Fruit fly (Drosophila melanogaster) whole organism, embryonic: ENCODE results near the gene Rbcn-3B.

Experiments
- Atf6 ChIP-seq: fragments of 200-800 bp; sonication (Bioruptor generic); IDR thresholded peaks from 2 replicates; pipeline ENCODE4 v1.3.6; 2022; ENCODE audit warnings: missing biosample characterization, missing genetic modification characterization
- Awh ChIP-seq: fragments of 200-800 bp; sonication (Bioruptor generic); IDR thresholded peaks from 2 replicates; pipeline ENCODE4, ENCODE4 v1.3.6; 2022; ENCODE audit warnings: missing biosample characterization, missing genetic modification characterization
- B-H2 ChIP-seq: fragments of 200-800 bp; sonication (Bioruptor generic); optimal IDR thresholded peaks from 2 replicates; lab custom pipeline; 2018; ENCODE audit warnings: missing biosample characterization, mild to moderate bottlenecking, missing genetic modification characterization
- Blimp-1 ChIP-seq: fragments of 200-800 bp; sonication (Bioruptor generic); optimal IDR thresholded peaks from 3 replicates; lab custom pipeline; 2018; ENCODE audit warnings: missing biosample characterization, missing genetic modification characterization, mild to moderate bottlenecking, moderate library complexity, missing genetic modification reagents
- CG11696 ChIP-seq: fragments of 200-800 bp; sonication (Bioruptor generic); IDR thresholded peaks from 2 replicates; pipeline ENCODE4 v1.3.6; 2022; ENCODE audit warnings: missing biosample characterization, missing genetic modification characterization
- CG13287 ChIP-seq: fragments of 200-800 bp; sonication (Bioruptor generic); IDR thresholded peaks from 2 replicates; pipeline ENCODE4 v1.3.6; 2022; ENCODE audit warnings: missing biosample characterization, missing genetic modification characterization; ENCODE audit not compliant: partially characterized antibody
- CG14965 ChIP-seq: fragments of 200-800 bp; sonication (Bioruptor generic); optimal IDR thresholded peaks from 2 replicates; lab custom pipeline; 2016; ENCODE audit warnings: missing biosample characterization, missing genetic modification characterization, borderline replicate concordance
- CG1603 ChIP-seq: fragments of 200-800 bp; sonication (Bioruptor generic); optimal IDR thresholded peaks from 2 replicates; lab custom pipeline; 2019; ENCODE audit warnings: missing biosample characterization, mild to moderate bottlenecking, missing genetic modification characterization, moderate library complexity
- CG2120 ChIP-seq: fragments of 200-800 bp; sonication (Bioruptor generic); optimal IDR thresholded peaks from 3 replicates; lab custom pipeline; 2016; ENCODE audit warnings: missing biosample characterization, missing genetic modification characterization
- CG2202 ChIP-seq: fragments of 200-800 bp; sonication (Bioruptor generic); optimal IDR thresholded peaks from 2 replicates; lab custom pipeline; 2018; ENCODE audit warnings: missing biosample characterization, mild to moderate bottlenecking, missing genetic modification characterization
- CG30431 ChIP-seq: fragments of 200-800 bp; sonication (Bioruptor generic); optimal IDR thresholded peaks from 2 replicates; lab custom pipeline; 2017; ENCODE audit warnings: missing biosample characterization, missing genetic modification characterization
- CG32772 ChIP-seq: fragments of 200-800 bp; sonication (Bioruptor generic); IDR thresholded peaks from 2 replicates; pipeline ENCODE4 v1.3.6; 2022; ENCODE audit warnings: missing biosample characterization, missing genetic modification characterization
- CG33557 ChIP-seq: fragments of 200-800 bp; sonication (Bioruptor generic); optimal IDR thresholded peaks from 2 replicates; lab custom pipeline; 2019; ENCODE audit warnings: missing biosample characterization, mild to moderate bottlenecking, missing genetic modification characterization, moderate library complexity
- CG4404 ChIP-seq: fragments of 200-800 bp; sonication (Bioruptor generic); IDR thresholded peaks from 2 replicates; pipeline ENCODE4 v1.3.6; 2022; ENCODE audit warnings: missing biosample characterization, missing genetic modification characterization
- CG5180 ChIP-seq: fragments of 200-800 bp; sonication (Bioruptor generic); optimal IDR thresholded peaks from 3 replicates; lab custom pipeline; 2017; ENCODE audit warnings: missing biosample characterization, missing genetic modification characterization, mild to moderate bottlenecking, moderate library complexity, missing genetic modification reagents
- CG5953 ChIP-seq: fragments of 200-800 bp; sonication (Bioruptor generic); IDR thresholded peaks from 2 replicates; pipeline ENCODE4 v1.3.6; 2022; ENCODE audit warnings: missing biosample characterization, missing genetic modification characterization
- CG6813 ChIP-seq: fragments of 200-800 bp; sonication (Bioruptor generic); optimal IDR thresholded peaks from 2 replicates; lab custom pipeline; 2017; ENCODE audit warnings: missing biosample characterization, missing genetic modification characterization, mild to moderate bottlenecking, moderate library complexity, missing genetic modification reagents
- CG9817 ChIP-seq: fragments of 200-800 bp; sonication (Bioruptor generic); optimal IDR thresholded peaks from 2 replicates; lab custom pipeline; 2018; ENCODE audit warnings: missing biosample characterization, mild to moderate bottlenecking, missing genetic modification characterization, moderate library complexity
- Dek ChIP-seq: fragments of 200-800 bp; sonication (Bioruptor generic); optimal IDR thresholded peaks from 3 replicates; lab custom pipeline; 2019; ENCODE audit warnings: missing biosample characterization, mild to moderate bottlenecking, missing genetic modification characterization, moderate library complexity
- Ets65A ChIP-seq: fragments of 200-800 bp; sonication (Bioruptor generic); peaks from one replicate; lab custom pipeline; 2016; ENCODE audit warnings: missing biosample characterization, missing genetic modification characterization
- Gug ChIP-seq: fragments of 200-800 bp; sonication (Bioruptor generic); IDR thresholded peaks from 4 replicates; pipeline ENCODE4 v1.3.6; 2022; ENCODE audit warnings: missing biosample characterization, missing genetic modification characterization
- HLH3B ChIP-seq: fragments of 200-800 bp; sonication (Bioruptor generic); IDR thresholded peaks from 2 replicates; pipeline ENCODE4 v1.3.6; 2022; ENCODE audit warnings: missing biosample characterization, missing genetic modification characterization
- Hand ChIP-seq: fragments of 200-800 bp; sonication (Bioruptor generic); optimal IDR thresholded peaks from 2 replicates; lab custom pipeline; 2017; ENCODE audit warnings: mild to moderate bottlenecking, missing biosample characterization, missing genetic modification reagents, missing genetic modification characterization
- Hr51 ChIP-seq, 2 experiments: fragments of 200-800 bp; sonication (Bioruptor generic); optimal IDR thresholded peaks; 2 replicates in 1 of 2; 3 replicates in 1 of 2; lab custom pipeline; 2016 to 2018; ENCODE audit warnings: missing biosample characterization in 2 of 2, missing genetic modification characterization in 2 of 2, mild to moderate bottlenecking in 1 of 2, moderate library complexity in 1 of 2
- MESR4 ChIP-seq: fragments of 200-800 bp; sonication (Bioruptor generic); optimal IDR thresholded peaks from 2 replicates; lab custom pipeline; 2018; ENCODE audit warnings: missing biosample characterization, mild to moderate bottlenecking, missing genetic modification characterization, moderate library complexity
- Meics ChIP-seq: fragments of 200-800 bp; sonication (Bioruptor generic); optimal IDR thresholded peaks from 2 replicates; lab custom pipeline; 2017; ENCODE audit warnings: missing biosample characterization, mild to moderate bottlenecking, missing genetic modification characterization
- Myb ChIP-seq: fragments of 200-800 bp; sonication (Bioruptor generic); optimal IDR thresholded peaks from 2 replicates; lab custom pipeline; 2016; ENCODE audit warnings: missing biosample characterization, missing genetic modification characterization
- NFAT ChIP-seq: fragments of 200-800 bp; sonication (Bioruptor generic); IDR thresholded peaks from 2 replicates; pipeline ENCODE4 v1.3.6; 2022; ENCODE audit warnings: missing biosample characterization, missing genetic modification characterization
- Scr ChIP-seq: fragments of 200-800 bp; sonication (Bioruptor generic); IDR thresholded peaks from 2 replicates; pipeline ENCODE4 v1.3.6; 2022; ENCODE audit warnings: missing biosample characterization, missing genetic modification characterization; ENCODE audit not compliant: partially characterized antibody
- Side ChIP-seq: fragments of 200-800 bp; sonication (Bioruptor generic); optimal IDR thresholded peaks from 2 replicates; lab custom pipeline; 2016; ENCODE audit warnings: missing biosample characterization, missing genetic modification characterization
- Sox100B ChIP-seq: fragments of 200-800 bp; sonication (Bioruptor generic); optimal IDR thresholded peaks from 3 replicates; lab custom pipeline; 2018; ENCODE audit warnings: missing biosample characterization, mild to moderate bottlenecking, missing genetic modification characterization
- abd-A ChIP-seq: fragments of 200-800 bp; sonication (Bioruptor generic); optimal IDR thresholded peaks from 3 replicates; lab custom pipeline; 2019; ENCODE audit warnings: missing biosample characterization, mild to moderate bottlenecking, missing genetic modification characterization, moderate library complexity
- ase ChIP-seq: fragments of 200-800 bp; sonication (Bioruptor generic); IDR thresholded peaks from 3 replicates; pipeline ENCODE4 v1.3.6; 2022; ENCODE audit warnings: missing biosample characterization, missing genetic modification characterization
- bsh ChIP-seq, 2 experiments: fragments of 200-800 bp; sonication (Bioruptor generic); optimal IDR thresholded peaks; 2 replicates each; lab custom pipeline; 2017 to 2018; ENCODE audit warnings: mild to moderate bottlenecking in 2 of 2, missing biosample characterization in 2 of 2, missing genetic modification characterization in 2 of 2, moderate library complexity in 1 of 2
- croc ChIP-seq: fragments of 200-800 bp; sonication (Bioruptor generic); conservative IDR thresholded peaks from 3 replicates; pipeline ENCODE4 v1.3.6; 2022; ENCODE audit warnings: missing biosample characterization, missing genetic modification characterization
- dm ChIP-seq: fragments of 200-800 bp; sonication (Bioruptor generic); optimal IDR thresholded peaks from 3 replicates; lab custom pipeline; 2016; ENCODE audit warnings: missing biosample characterization, missing genetic modification characterization
- dpn ChIP-seq, 2 experiments: fragments of 200-800 bp; sonication (Bioruptor generic); optimal IDR thresholded peaks; 3 replicates each; lab custom pipeline; 2016; ENCODE audit warnings: missing biosample characterization in 2 of 2, missing genetic modification characterization in 2 of 2
- fu2 ChIP-seq: fragments of 200-800 bp; sonication (Bioruptor generic); optimal IDR thresholded peaks from 2 replicates; lab custom pipeline; 2016; ENCODE audit warnings: missing biosample characterization, missing genetic modification characterization
- gro ChIP-seq: fragments of 200-800 bp; sonication (Bioruptor generic); optimal IDR thresholded peaks from 2 replicates; lab custom pipeline; 2016; ENCODE audit warnings: missing biosample characterization, missing genetic modification characterization
- knrl ChIP-seq: fragments of 200-800 bp; sonication (Bioruptor generic); IDR thresholded peaks from 3 replicates; pipeline ENCODE4 v1.3.6; 2022; ENCODE audit warnings: missing biosample characterization, missing genetic modification characterization; ENCODE audit not compliant: partially characterized antibody
- mam ChIP-seq: fragments of 200-800 bp; sonication (Bioruptor generic); optimal IDR thresholded peaks from 3 replicates; lab custom pipeline; 2016; ENCODE audit warnings: missing biosample characterization, missing genetic modification characterization
- mirr ChIP-seq: fragments of 200-800 bp; sonication (Bioruptor generic); optimal IDR thresholded peaks from 3 replicates; lab custom pipeline; 2018; ENCODE audit warnings: missing biosample characterization, mild to moderate bottlenecking, missing genetic modification characterization
- nau ChIP-seq: fragments of 200-800 bp; sonication (Bioruptor generic); optimal IDR thresholded peaks from 3 replicates; lab custom pipeline; 2017; ENCODE audit warnings: missing biosample characterization, mild to moderate bottlenecking, missing genetic modification characterization, missing genetic modification reagents
- pfk ChIP-seq: fragments of 200-800 bp; sonication (Bioruptor generic); optimal IDR thresholded peaks from 2 replicates; lab custom pipeline; 2018; ENCODE audit warnings: missing biosample characterization, mild to moderate bottlenecking, missing genetic modification characterization, moderate library complexity
- pho ChIP-seq: fragments of 200-800 bp; sonication (Bioruptor generic); optimal IDR thresholded peaks from 2 replicates; lab custom pipeline; 2016; ENCODE audit warnings: missing biosample characterization, missing genetic modification characterization
- pzg ChIP-seq: fragments of 200-800 bp; sonication (Bioruptor generic); optimal IDR thresholded peaks from 3 replicates; lab custom pipeline; 2018; ENCODE audit warnings: missing biosample characterization, mild to moderate bottlenecking, missing genetic modification characterization, moderate library complexity
- sens-2 ChIP-seq: fragments of 200-800 bp; sonication (Bioruptor generic); IDR thresholded peaks from 2 replicates; pipeline ENCODE4 v1.3.6; 2022; ENCODE audit warnings: missing biosample characterization, missing genetic modification characterization
- tap ChIP-seq: fragments of 200-800 bp; optimal IDR thresholded peaks from 3 replicates; lab custom pipeline; 2019; ENCODE audit warnings: missing biosample characterization, mild to moderate bottlenecking, missing genetic modification characterization, moderate library complexity
- vfl ChIP-seq: fragments of 200-800 bp; sonication (Bioruptor generic); optimal IDR thresholded peaks from 2 replicates; lab custom pipeline; 2016; ENCODE audit warnings: missing biosample characterization, missing genetic modification characterization

Gene Rbcn-3B

DNA sequence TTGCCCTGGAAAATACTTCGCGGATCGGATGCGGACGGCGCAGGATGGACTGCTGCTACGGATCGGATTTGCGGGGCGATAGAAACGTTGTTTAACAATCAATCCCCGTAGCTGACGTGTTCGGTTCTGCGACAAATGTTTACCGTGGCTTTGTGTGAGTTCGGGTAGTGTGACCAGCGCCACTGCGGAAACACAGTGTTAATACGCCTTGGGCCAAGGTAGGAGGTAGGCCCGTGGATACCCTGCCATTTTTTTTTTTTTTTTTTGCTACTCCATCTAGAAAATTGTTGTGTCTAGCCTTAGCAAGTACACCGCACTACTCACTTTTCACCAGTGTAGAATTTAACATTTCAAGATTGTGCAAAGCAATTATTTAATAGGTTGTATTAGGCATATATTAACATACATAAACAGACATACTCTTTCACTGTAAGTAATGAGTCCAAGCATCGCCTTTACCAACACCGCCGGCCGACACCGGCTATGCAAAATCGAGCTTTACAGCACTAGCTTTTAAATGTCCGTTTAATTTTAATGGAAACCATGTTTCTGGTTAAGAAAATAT is 47.0 kb upstream of the Rbcn-3B start, which contains the start of gene deltaCOP (continued):
- TF ChIP-seq pfk, result no peak
- 0 out of 2 replicates have a peak, but pooled peaks have one; percentile 42 for TF ChIP-seq CG11696 (GFP tag; lab: Robert Waterston, UW)
- peak; percentile 73 for TF ChIP-seq CG9817 (tag; lab: Kevin White, UChicago)
- TF ChIP-seq vfl (GFP tag; lab: Kevin White, UChicago), result peak; percentile 78
- TF ChIP-seq gro (GFP tag; lab: Kevin White, UChicago), result peak; percentile 92
- peak; percentile 46 for TF ChIP-seq CG30431 (GFP tag; lab: Kevin White, UChicago)
- TF ChIP-seq bsh (GFP tag; optimal IDR thresholded peaks at IDR 0.05; lab: Kevin White, UChicago), result peak; percentile 33 to 76
- TF ChIP-seq Myb (GFP tag; lab: Kevin White, UChicago), result peak; percentile 92
- peak; percentile 89 for TF ChIP-seq dm (GFP tag; lab: Kevin White, UChicago)
- peak; percentile 76 for TF ChIP-seq MESR4 (GFP tag; lab: Kevin White, UChicago)
- TF ChIP-seq pho, result peak; percentile 94
- TF ChIP-seq croc (GFP tag; lab: Robert Waterston, UW), result peak; percentile 71
- TF ChIP-seq knrl (GFP tag; lab: Robert Waterston, UW), result peak; percentile 40; the same call in 1 of the 3 replicates
- no peak for TF ChIP-seq nau (GFP tag; lab: Kevin White, UChicago)
- TF ChIP-seq Atf6, result peak; percentile 84
- TF ChIP-seq mam, result peak; percentile 94
- peak; percentile 83 for TF ChIP-seq Side (GFP tag; lab: Kevin White, UChicago)
- peak; percentile 99 for TF ChIP-seq Ets65A (GFP tag; lab: Kevin White, UChicago)
- TF ChIP-seq HLH3B, result peak; percentile 70
- TF ChIP-seq tap (tag; lab: Kevin White, UChicago), result no peak
- TF ChIP-seq Hand, result peak; percentile 13
- TF ChIP-seq CG6813 (GFP tag; lab: Kevin White, UChicago), result peak; percentile 51
- TF ChIP-seq fu2 (GFP tag; lab: Kevin White, UChicago), result peak; percentile 94
- peak; percentile 74; the same call in 2 of the 3 replicates for TF ChIP-seq ase (GFP tag; lab: Robert Waterston, UW)
- TF ChIP-seq CG2120, result peak; percentile 97
- no peak for TF ChIP-seq Sox100B (GFP tag; lab: Kevin White, UChicago)
- TF ChIP-seq pzg (GFP tag; lab: Kevin White, UChicago), result peak; percentile 39
- peak; percentile 74 for TF ChIP-seq Dek (tag; lab: Kevin White, UChicago)
- peak; percentile 47 for TF ChIP-seq CG2202 (tag; lab: Kevin White, UChicago)
- TF ChIP-seq dpn (GFP tag; optimal IDR thresholded peaks at IDR 0.05; lab: Kevin White, UChicago), result peak; percentile 90 to 94
- peak; percentile 61 for TF ChIP-seq B-H2 (GFP tag; lab: Kevin White, UChicago)
- peak; percentile 39; the same call in 1 of the 2 replicates for TF ChIP-seq sens-2
- TF ChIP-seq CG14965, result peak; percentile 52
- peak; percentile 34; the same call in 1 of the 2 replicates for TF ChIP-seq Scr
- TF ChIP-seq abd-A (tag; lab: Kevin White, UChicago), result no peak
- peak; percentile 57 for TF ChIP-seq CG33557 (GFP tag; lab: Kevin White, UChicago)
- no peak for TF ChIP-seq CG5180 (GFP tag; lab: Kevin White, UChicago)
- TF ChIP-seq NFAT, result peak; percentile 63
- peak; percentile 75 to 88 for TF ChIP-seq Hr51 (GFP tag; optimal IDR thresholded peaks at IDR 0.05; lab: Kevin White, UChicago)
- TF ChIP-seq mirr (GFP tag; lab: Kevin White, UChicago), result no peak
- TF ChIP-seq CG13287, result peak; percentile 58; the same call in 1 of the 2 replicates
- peak; percentile 58 for TF ChIP-seq Blimp-1
- TF ChIP-seq CG5953 (GFP tag; lab: Robert Waterston, UW), result peak; percentile 60; the same call in 1 of the 2 replicates
- peak; percentile 67 for TF ChIP-seq Awh (GFP tag; lab: Robert Waterston, UW)
- peak; percentile 81 for TF ChIP-seq Meics (GFP tag; lab: Kevin White, UChicago)
- no peak for TF ChIP-seq CG1603 (tag; lab: Kevin White, UChicago)
- peak; percentile 80 for TF ChIP-seq CG4404 (GFP tag; lab: Robert Waterston, UW)
- TF ChIP-seq Gug (GFP tag; lab: Robert Waterston, UW), result peak; percentile 86
- TF ChIP-seq CG32772 (GFP tag; lab: Robert Waterston, UW), result peak; percentile 87
